Worm (Caenorhabditis elegans) whole organism, L3 larva: ENCODE data around the gene mrpl-53.
A peak's percentile ranks its signal among the peaks of the same experiment; 100 is the strongest.

Source experiments
- ama-1 ChIP-seq: fragments of 150-350 bp; optimal IDR thresholded peaks from 2 replicates; lab custom pipeline; 2018
- ceh-82 ChIP-seq: fragments of 150-350 bp; optimal IDR thresholded peaks from 2 replicates; lab custom pipeline; 2014; ENCODE audit warnings: missing biosample characterization, missing genetic modification characterization
- nhr-11 ChIP-seq: fragments of 150-350 bp; optimal IDR thresholded peaks from 2 replicates; lab custom pipeline; 2014; ENCODE audit warnings: missing biosample characterization, missing genetic modification characterization
- nhr-25 ChIP-seq: sonication (generic microtip); optimal IDR thresholded peaks from 2 replicates; lab custom pipeline; 2017; ENCODE audit warnings: missing biosample characterization, missing genetic modification characterization
- snpc-4 ChIP-seq: fragments of 150-350 bp; optimal IDR thresholded peaks from 2 replicates; lab custom pipeline; 2014; ENCODE audit warnings: missing biosample characterization, missing genetic modification characterization
- zag-1 ChIP-seq: fragments of 150-350 bp; optimal IDR thresholded peaks from 2 replicates; lab custom pipeline; 2014; ENCODE audit warnings: missing biosample characterization, missing genetic modification characterization
- ztf-4 ChIP-seq: fragments of 150-350 bp; optimal IDR thresholded peaks from 2 replicates; lab custom pipeline; 2014; ENCODE audit warnings: missing biosample characterization, missing genetic modification characterization

DNA sequence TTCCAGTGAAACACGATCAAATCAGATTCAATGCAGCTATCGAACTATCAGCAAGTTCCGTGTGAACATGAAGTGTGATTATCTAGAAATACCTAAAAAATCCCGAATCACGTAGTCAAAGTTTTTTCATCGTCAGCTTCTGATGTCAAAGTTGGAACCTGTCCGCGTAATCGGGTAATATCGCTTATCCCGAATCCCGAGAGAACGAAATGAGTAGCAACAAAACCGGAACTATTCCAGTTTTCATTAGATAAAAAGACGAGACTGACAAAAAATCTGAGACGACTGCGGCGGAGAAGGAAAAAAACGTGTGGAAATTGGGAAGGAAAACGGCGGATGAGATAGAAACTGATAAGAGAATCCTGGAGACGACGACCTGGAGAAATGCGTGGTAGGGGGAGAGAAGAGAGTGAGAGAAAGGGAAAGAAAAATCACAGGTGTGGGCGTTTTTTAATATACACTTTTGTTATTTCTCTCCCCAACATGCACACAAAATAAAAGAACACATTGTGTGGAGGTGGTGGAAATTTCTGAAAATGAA, 22.6 kb downstream of the mrpl-53 start:
- TF ChIP-seq nhr-11 (tag; lab: Kevin White, UChicago), result no peak
- no peak for TF ChIP-seq zag-1 (tag; lab: Kevin White, UChicago)
- no peak for TF ChIP-seq nhr-25
- no peak for TF ChIP-seq snpc-4 (tag; lab: Kevin White, UChicago)
- TF ChIP-seq ztf-4 (tag; lab: Kevin White, UChicago), result no peak
- no peak for TF ChIP-seq ceh-82 (tag; lab: Kevin White, UChicago)
- TF ChIP-seq ama-1, result peak; percentile 81
